Worm (Caenorhabditis elegans): ENCODE data around the gene K07B1.4.

DNA sequence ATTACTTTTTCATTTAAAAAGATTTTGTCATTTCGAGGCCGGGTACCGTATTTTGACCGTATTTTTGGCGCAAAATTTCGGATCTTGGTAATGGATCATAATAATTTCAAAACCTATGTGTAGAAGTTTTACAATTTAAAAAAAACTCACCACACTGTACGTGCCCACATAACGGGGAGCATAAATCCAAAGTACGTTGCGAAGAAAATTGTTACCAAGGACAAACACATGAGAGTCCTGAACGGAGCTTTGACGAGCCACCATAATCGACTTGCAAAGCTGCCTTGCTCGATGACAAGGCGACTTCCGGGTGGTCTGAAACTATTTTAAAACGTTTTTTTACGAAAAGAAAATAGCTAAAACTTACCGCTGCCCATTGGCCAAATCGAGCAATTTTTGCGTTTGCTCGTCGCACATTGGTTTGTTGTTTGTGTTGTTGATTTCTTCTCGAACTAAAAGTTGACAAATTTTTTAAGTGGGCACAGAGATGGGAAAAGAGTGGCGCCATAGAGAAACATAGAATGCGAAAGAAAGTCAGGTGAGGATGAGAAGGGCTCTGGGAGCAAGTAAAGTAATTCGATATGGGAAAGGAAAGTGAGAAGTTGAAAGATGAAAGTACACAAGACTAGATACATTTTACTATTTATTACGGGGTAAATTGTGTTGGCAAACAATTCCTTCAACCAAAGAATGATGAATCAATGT lies 4.0 kb downstream of the K07B1.4 start:
- TF ChIP-seq bed-2 (GFP tag; IDR thresholded peaks at IDR 0.05): no peak
- no peak for TF ChIP-seq rcor-1 (GFP tag; IDR thresholded peaks at IDR 0.05)
- TF ChIP-seq Y56A3A.18 (GFP tag; IDR thresholded peaks at IDR 0.05): no peak
- TF ChIP-seq ets-4 (GFP tag; optimal IDR thresholded peaks at IDR 0.05): no peak
- no peak for TF ChIP-seq C06A6.2 (GFP tag; conservative IDR thresholded peaks at IDR 0.05)
- no peak for TF ChIP-seq unc-62 (GFP tag; optimal IDR thresholded peaks at IDR 0.05)

All from whole organism, young adult.